Fruit fly (Drosophila melanogaster) whole organism, embryonic: ENCODE data around the gene Gclm.

Source experiments
- Antp ChIP-seq: fragments of 200-800 bp; sonication (Bioruptor generic); optimal IDR thresholded peaks from 3 replicates; lab custom pipeline; 2016; ENCODE audit warnings: missing biosample characterization, missing genetic modification characterization
- Atf6 ChIP-seq: fragments of 200-800 bp; sonication (Bioruptor generic); IDR thresholded peaks from 2 replicates; pipeline ENCODE4 v1.3.6; 2022; ENCODE audit warnings: missing biosample characterization, missing genetic modification characterization
- B-H1 ChIP-seq: fragments of 200-800 bp; sonication (Bioruptor generic); IDR thresholded peaks from 3 replicates; pipeline ENCODE4 v1.3.6; 2022; ENCODE audit warnings: missing biosample characterization, missing genetic modification characterization
- CG10209 ChIP-seq: fragments of 200-800 bp; sonication (Bioruptor generic); optimal IDR thresholded peaks from 3 replicates; lab custom pipeline; 2017; ENCODE audit warnings: missing biosample characterization, mild to moderate bottlenecking, missing genetic modification characterization, missing genetic modification reagents
- CG10366 ChIP-seq: fragments of 200-800 bp; sonication (Bioruptor generic); IDR thresholded peaks from 2 replicates; pipeline ENCODE4 v1.3.6; 2022; ENCODE audit warnings: missing biosample characterization, missing genetic modification characterization
- CG10543 ChIP-seq: fragments of 200-800 bp; sonication (Bioruptor generic); optimal IDR thresholded peaks from 3 replicates; lab custom pipeline; 2017; ENCODE audit warnings: missing biosample characterization, mild to moderate bottlenecking, missing genetic modification characterization, moderate library complexity
- CG10959 ChIP-seq: fragments of 200-800 bp; sonication (Bioruptor generic); IDR thresholded peaks from 2 replicates; pipeline ENCODE4 v1.3.6; 2022; ENCODE audit warnings: missing biosample characterization, missing genetic modification characterization
- CG12104 ChIP-seq: fragments of 200-800 bp; sonication (Bioruptor generic); optimal IDR thresholded peaks from 3 replicates; lab custom pipeline; 2016; ENCODE audit warnings: missing biosample characterization, missing genetic modification characterization
- CG12155 ChIP-seq: fragments of 200-800 bp; sonication (Bioruptor generic); optimal IDR thresholded peaks from 3 replicates; lab custom pipeline; 2016; ENCODE audit warnings: missing biosample characterization, missing genetic modification characterization
- CG12219 ChIP-seq: fragments of 200-800 bp; sonication (Bioruptor generic); optimal IDR thresholded peaks from 3 replicates; lab custom pipeline; 2018; ENCODE audit warnings: missing biosample characterization, mild to moderate bottlenecking, missing genetic modification characterization
- CG13296 ChIP-seq: fragments of 200-800 bp; sonication (Bioruptor generic); optimal IDR thresholded peaks from 3 replicates; lab custom pipeline; 2018; ENCODE audit warnings: missing biosample characterization, mild to moderate bottlenecking, missing genetic modification characterization
- CG14050 ChIP-seq: fragments of 200-800 bp; sonication (Bioruptor generic); IDR thresholded peaks from 3 replicates; pipeline ENCODE4 v1.3.6; 2022; ENCODE audit warnings: missing biosample characterization, missing genetic modification characterization
- CG15011 ChIP-seq: fragments of 200-800 bp; sonication (Bioruptor generic); optimal IDR thresholded peaks from 3 replicates; lab custom pipeline; 2018; ENCODE audit warnings: missing biosample characterization, mild to moderate bottlenecking, missing genetic modification characterization
- CG17359 ChIP-seq: fragments of 200-800 bp; sonication (Bioruptor generic); optimal IDR thresholded peaks from 3 replicates; lab custom pipeline; 2018; ENCODE audit warnings: missing biosample characterization, mild to moderate bottlenecking, missing genetic modification characterization, moderate library complexity
- CG17612 ChIP-seq: fragments of 200-800 bp; sonication (Bioruptor generic); IDR thresholded peaks from 2 replicates; pipeline ENCODE4 v1.3.6; 2022; ENCODE audit warnings: missing biosample characterization, missing genetic modification characterization
- CG18619 ChIP-seq: fragments of 200-800 bp; sonication (Bioruptor generic); optimal IDR thresholded peaks from 3 replicates; lab custom pipeline; 2017; ENCODE audit warnings: missing biosample characterization, mild to moderate bottlenecking, missing genetic modification characterization
- CG2199 ChIP-seq: fragments of 200-800 bp; sonication (Bioruptor generic); IDR thresholded peaks from 3 replicates; pipeline ENCODE4 v1.3.6; 2022; ENCODE audit warnings: missing biosample characterization, missing genetic modification characterization
- CG34224 ChIP-seq: fragments of 200-800 bp; sonication (Bioruptor generic); IDR thresholded peaks from 3 replicates; pipeline ENCODE4 v1.3.6; 2022; ENCODE audit warnings: missing biosample characterization, missing genetic modification characterization; ENCODE audit not compliant: partially characterized antibody
- CG42726 ChIP-seq: fragments of 200-800 bp; sonication (Bioruptor generic); IDR thresholded peaks from 2 replicates; pipeline ENCODE4 v1.3.6; 2022; ENCODE audit warnings: missing biosample characterization, missing genetic modification characterization; ENCODE audit not compliant: partially characterized antibody
- CG6683 ChIP-seq: fragments of 200-800 bp; sonication (Bioruptor generic); optimal IDR thresholded peaks from 2 replicates; lab custom pipeline; 2017; ENCODE audit warnings: missing biosample characterization, mild to moderate bottlenecking, missing genetic modification characterization, missing genetic modification reagents
- CG8359 ChIP-seq: fragments of 200-800 bp; sonication (Bioruptor generic); optimal IDR thresholded peaks from 2 replicates; lab custom pipeline; 2017; ENCODE audit warnings: missing biosample characterization, mild to moderate bottlenecking, missing genetic modification characterization, borderline replicate concordance
- CG9727 ChIP-seq: fragments of 200-800 bp; sonication (Bioruptor generic); optimal IDR thresholded peaks from 3 replicates; lab custom pipeline; 2017; ENCODE audit warnings: missing biosample characterization, mild to moderate bottlenecking, missing genetic modification characterization
- CG9876 ChIP-seq: fragments of 200-800 bp; sonication (Bioruptor generic); optimal IDR thresholded peaks from 2 replicates; lab custom pipeline; 2016; ENCODE audit warnings: missing biosample characterization, missing genetic modification characterization
- CHES-1-like ChIP-seq: fragments of 200-800 bp; sonication (Bioruptor generic); optimal IDR thresholded peaks from 2 replicates; lab custom pipeline; 2016; ENCODE audit warnings: missing biosample characterization, missing genetic modification characterization
- CTCF ChIP-seq: fragments of 200-800 bp; sonication (Bioruptor generic); optimal IDR thresholded peaks from 2 replicates; lab custom pipeline; 2017; ENCODE audit warnings: missing biosample characterization, mild to moderate bottlenecking, missing genetic modification characterization, moderate library complexity
- CrebB ChIP-seq: fragments of 200-800 bp; sonication (Bioruptor generic); optimal IDR thresholded peaks from 3 replicates; lab custom pipeline; 2018; ENCODE audit warnings: missing biosample characterization, mild to moderate bottlenecking, missing genetic modification characterization
- Dbx ChIP-seq: fragments of 200-800 bp; sonication (Bioruptor generic); IDR thresholded peaks from 3 replicates; pipeline ENCODE4 v1.3.6; 2022; ENCODE audit warnings: missing biosample characterization, missing genetic modification characterization
- Dfd ChIP-seq, 2 experiments: fragments of >200 bp; optimal IDR thresholded peaks; 2 replicates each; lab custom pipeline; 2017; ENCODE audit warnings: missing biosample characterization in 2 of 2, missing genetic modification characterization in 2 of 2
- HLH54F ChIP-seq: fragments of 200-800 bp; sonication (Bioruptor generic); optimal IDR thresholded peaks from 3 replicates; lab custom pipeline; 2016; ENCODE audit warnings: missing biosample characterization, missing genetic modification characterization
- HLHmδ ChIP-seq: fragments of 200-800 bp; sonication (Bioruptor generic); optimal IDR thresholded peaks from 2 replicates; lab custom pipeline; 2018; ENCODE audit warnings: missing biosample characterization, mild to moderate bottlenecking, missing genetic modification characterization, moderate library complexity
- Mad ChIP-seq: fragments of 200-800 bp; sonication (Bioruptor generic); optimal IDR thresholded peaks from 2 replicates; lab custom pipeline; 2016; ENCODE audit warnings: missing biosample characterization, missing genetic modification characterization
- Med ChIP-seq: fragments of 200-800 bp; sonication (Bioruptor generic); peaks from one replicate; lab custom pipeline; 2016; ENCODE audit warnings: missing biosample characterization, missing genetic modification characterization, mild to moderate bottlenecking, inconsistent platforms, moderate library complexity
- NfI ChIP-seq: fragments of 200-800 bp; sonication (Bioruptor generic); optimal IDR thresholded peaks from 3 replicates; lab custom pipeline; 2018; ENCODE audit warnings: missing biosample characterization, mild to moderate bottlenecking, missing genetic modification characterization, moderate library complexity
- Rfx ChIP-seq: fragments of 200-800 bp; sonication (Bioruptor generic); IDR thresholded peaks from 2 replicates; pipeline ENCODE4 v1.3.6; 2022; ENCODE audit warnings: missing biosample characterization, missing genetic modification characterization
- Ssrp ChIP-seq: fragments of 200-800 bp; sonication (Bioruptor generic); optimal IDR thresholded peaks from 2 replicates; lab custom pipeline; 2018; ENCODE audit warnings: missing biosample characterization, mild to moderate bottlenecking, missing genetic modification characterization, moderate library complexity
- TFAM ChIP-seq: fragments of 200-800 bp; sonication (Bioruptor generic); optimal IDR thresholded peaks from 2 replicates; lab custom pipeline; 2017; ENCODE audit warnings: missing biosample characterization, missing genetic modification characterization, inconsistent platforms
- chn ChIP-seq: fragments of 200-800 bp; sonication (Bioruptor generic); optimal IDR thresholded peaks from 2 replicates; lab custom pipeline; 2016; ENCODE audit warnings: missing biosample characterization, missing genetic modification characterization
- croc ChIP-seq: fragments of 200-800 bp; sonication (Bioruptor generic); conservative IDR thresholded peaks from 3 replicates; pipeline ENCODE4 v1.3.6; 2022; ENCODE audit warnings: missing biosample characterization, missing genetic modification characterization
- fru ChIP-seq: fragments of >200 bp; optimal IDR thresholded peaks from 2 replicates; lab custom pipeline; 2017
- insv ChIP-seq, 2 experiments: fragments of 200-800 bp; sonication (Bioruptor generic); optimal IDR thresholded peaks; 3 replicates each; lab custom pipeline; 2016 to 2018; ENCODE audit warnings: missing biosample characterization in 2 of 2, missing genetic modification characterization in 2 of 2
- kni ChIP-seq: fragments of 200-800 bp; sonication (Bioruptor generic); optimal IDR thresholded peaks from 3 replicates; lab custom pipeline; 2017; ENCODE audit warnings: mild to moderate bottlenecking, missing biosample characterization, missing genetic modification reagents, missing genetic modification characterization
- nmo ChIP-seq: fragments of 200-800 bp; sonication (Bioruptor generic); optimal IDR thresholded peaks from 2 replicates; lab custom pipeline; 2018; ENCODE audit warnings: missing biosample characterization, mild to moderate bottlenecking, missing genetic modification characterization, moderate library complexity
- pnt ChIP-seq: fragments of 200-800 bp; sonication (Bioruptor generic); optimal IDR thresholded peaks from 3 replicates; lab custom pipeline; 2016; ENCODE audit warnings: missing biosample characterization, missing genetic modification characterization
- prd ChIP-seq, 3 experiments: fragments of >200 bp in 2 of 3; fragments of 200-800 bp in 1 of 3; sonication (Bioruptor generic) in 1 of 3; optimal IDR thresholded peaks in 2 of 3; IDR thresholded peaks in 1 of 3; 2 replicates in 2 of 3; 3 replicates in 1 of 3; pipeline versions ENCODE4 v1.3.6 to Lab custom; 2017 to 2022; ENCODE audit warnings: missing biosample characterization in 1 of 3, missing genetic modification characterization in 1 of 3
- psq ChIP-seq: fragments of 200-800 bp; sonication (Bioruptor generic); optimal IDR thresholded peaks from 2 replicates; lab custom pipeline; 2017; ENCODE audit warnings: missing biosample characterization, missing genetic modification characterization
- sob ChIP-seq: fragments of 200-800 bp; sonication (Bioruptor generic); IDR thresholded peaks from 2 replicates; pipeline ENCODE4 v1.3.6; 2022; ENCODE audit warnings: missing biosample characterization, missing genetic modification characterization
- trem ChIP-seq: fragments of 200-800 bp; optimal IDR thresholded peaks from 3 replicates; lab custom pipeline; 2019; ENCODE audit warnings: missing biosample characterization, mild to moderate bottlenecking, missing genetic modification characterization, moderate library complexity
- twi ChIP-seq: fragments of 200-800 bp; optimal IDR thresholded peaks from 2 replicates; lab custom pipeline; 2019; ENCODE audit warnings: missing biosample characterization, mild to moderate bottlenecking, missing genetic modification characterization, moderate library complexity
- tx ChIP-seq: fragments of 200-800 bp; sonication (Bioruptor generic); optimal IDR thresholded peaks from 2 replicates; lab custom pipeline; 2016; ENCODE audit warnings: missing biosample characterization, missing genetic modification characterization
- zen2 ChIP-seq: fragments of 200-800 bp; sonication (Bioruptor generic); IDR thresholded peaks from 3 replicates; pipeline ENCODE4 v1.3.6; 2022; ENCODE audit warnings: missing biosample characterization, missing genetic modification characterization; ENCODE audit not compliant: partially characterized antibody
- zf30C ChIP-seq: fragments of 200-800 bp; sonication (Bioruptor generic); optimal IDR thresholded peaks from 3 replicates; lab custom pipeline; 2018; ENCODE audit warnings: missing biosample characterization, mild to moderate bottlenecking, missing genetic modification characterization

Gclm gene

dm6 chr3R:22690311-22690710 is 4.0 kb upstream of the Gclm start, which contains the start of the genes wfs1 and Nup133:
wfs1 (minus strand) TSS chr3R:22690380.
Nup133 (plus strand) TSS chr3R:22690607.
- TF ChIP-seq CG18619: peak; percentile 49
- no peak for TF ChIP-seq CTCF
- no peak for TF ChIP-seq tx (GFP tag; lab: Kevin White, UChicago)
- no peak for TF ChIP-seq HLHmδ (GFP tag; lab: Kevin White, UChicago)
- TF ChIP-seq croc: peak; percentile 13; the same call in 1 of the 3 replicates
- peak; percentile 25; the same call in 1 of the 3 replicates for TF ChIP-seq B-H1 (GFP tag; lab: Robert Waterston, UW)
- TF ChIP-seq CG10366 (GFP tag; lab: Robert Waterston, UW): peak; percentile 61
- TF ChIP-seq TFAM (GFP tag; lab: Kevin White, UChicago): no peak
- TF ChIP-seq trem (tag; lab: Kevin White, UChicago): peak; percentile 91
- no peak for TF ChIP-seq CG12219 (GFP tag; lab: Kevin White, UChicago)
- TF ChIP-seq Rfx (GFP tag; lab: Robert Waterston, UW): peak; percentile 65
- no peak for TF ChIP-seq CG6683
- TF ChIP-seq zf30C (GFP tag; lab: Kevin White, UChicago): no peak
- TF ChIP-seq chn (GFP tag; lab: Kevin White, UChicago): peak; percentile 9
- peak; percentile 84 for TF ChIP-seq Ssrp (tag; lab: Kevin White, UChicago)
- no peak for TF ChIP-seq CG9876 (GFP tag; lab: Kevin White, UChicago)
- TF ChIP-seq twi (tag; lab: Kevin White, UChicago): peak; percentile 80
- TF ChIP-seq Atf6 (GFP tag; lab: Robert Waterston, UW): peak; percentile 67
- no peak for TF ChIP-seq Antp (GFP tag; lab: Kevin White, UChicago)
- peak; percentile 78 for TF ChIP-seq sob (GFP tag; lab: Robert Waterston, UW)
- TF ChIP-seq psq (GFP tag; lab: Kevin White, UChicago): peak; percentile 19
- peak; percentile 35 for TF ChIP-seq CG12104
- no peak for TF ChIP-seq pnt (GFP tag; lab: Kevin White, UChicago)
- TF ChIP-seq prd (optimal IDR thresholded peaks at IDR 0.05; lab: Kevin White, UChicago): no peak
- TF ChIP-seq prd (GFP tag; IDR thresholded peaks at IDR 0.05; lab: Robert Waterston, UW): peak; percentile 80
- TF ChIP-seq insv (GFP tag; optimal IDR thresholded peaks at IDR 0.05; lab: Kevin White, UChicago): peak in 1 of 2 experiments; percentile 14
- no peak for TF ChIP-seq Med (GFP tag; lab: Kevin White, UChicago)
- peak; percentile 70 for TF ChIP-seq CG13296 (GFP tag; lab: Kevin White, UChicago)
- 0 out of 2 replicates have a peak, but pooled peaks have one; percentile 37 for TF ChIP-seq CG10959 (GFP tag; lab: Robert Waterston, UW)
- no peak for TF ChIP-seq CG10543 (GFP tag; lab: Kevin White, UChicago)
- TF ChIP-seq nmo (GFP tag; lab: Kevin White, UChicago): peak; percentile 91
- TF ChIP-seq CG12155 (GFP tag; lab: Kevin White, UChicago): peak; percentile 59
- TF ChIP-seq Dbx (GFP tag; lab: Robert Waterston, UW): peak; percentile 76
- TF ChIP-seq CG42726 (GFP tag; lab: Robert Waterston, UW): no peak
- TF ChIP-seq CG8359 (GFP tag; lab: Kevin White, UChicago): peak; percentile 29
- no peak for TF ChIP-seq Mad (GFP tag; lab: Kevin White, UChicago)
- peak; percentile 58; the same call in 1 of the 3 replicates for TF ChIP-seq zen2 (GFP tag; lab: Robert Waterston, UW)
- TF ChIP-seq CG2199 (GFP tag; lab: Robert Waterston, UW): no peak
- peak; percentile 91 for TF ChIP-seq CG34224 (GFP tag; lab: Robert Waterston, UW)
- no peak for TF ChIP-seq kni
- peak; percentile 63 for TF ChIP-seq NfI (GFP tag; lab: Kevin White, UChicago)
- peak; percentile 73 for TF ChIP-seq CG17359
- TF ChIP-seq CG15011 (GFP tag; lab: Kevin White, UChicago): peak; percentile 17
- TF ChIP-seq CG17612 (GFP tag; lab: Robert Waterston, UW): no peak
- peak; percentile 73 for TF ChIP-seq CG10209 (GFP tag; lab: Kevin White, UChicago)
- TF ChIP-seq CHES-1-like (GFP tag; lab: Kevin White, UChicago): no peak
- peak; percentile 28 for TF ChIP-seq CrebB (tag; lab: Kevin White, UChicago)
- peak; percentile 46; the same call in 1 of the 3 replicates for TF ChIP-seq CG14050
- TF ChIP-seq fru (lab: Kevin White, UChicago): no peak
- TF ChIP-seq CG9727 (GFP tag; lab: Kevin White, UChicago): peak; percentile 86
- no peak for TF ChIP-seq HLH54F (GFP tag; lab: Kevin White, UChicago)
- no peak for TF ChIP-seq Dfd (GFP tag; optimal IDR thresholded peaks at IDR 0.05; lab: Kevin White, UChicago)
